Fruit fly (Drosophila melanogaster) whole organism, embryonic: Measurements from ENCODE around the gene mRF1.

Experiments
- Atf3 ChIP-seq: fragments of 200-800 bp; sonication (Bioruptor generic); optimal IDR thresholded peaks from 3 replicates; lab custom pipeline; 2016; ENCODE audit warnings: missing biosample characterization, missing genetic modification characterization
- B-H2 ChIP-seq: fragments of 200-800 bp; sonication (Bioruptor generic); optimal IDR thresholded peaks from 2 replicates; lab custom pipeline; 2018; ENCODE audit warnings: missing biosample characterization, mild to moderate bottlenecking, missing genetic modification characterization
- Bdp1 ChIP-seq: fragments of 200-800 bp; sonication (Bioruptor generic); optimal IDR thresholded peaks from 3 replicates; lab custom pipeline; 2016; ENCODE audit warnings: missing biosample characterization, missing genetic modification characterization
- CG10366 ChIP-seq: fragments of 200-800 bp; sonication (Bioruptor generic); IDR thresholded peaks from 2 replicates; pipeline ENCODE4 v1.3.6; 2022; ENCODE audit warnings: missing biosample characterization, missing genetic modification characterization
- CG10959 ChIP-seq: fragments of 200-800 bp; sonication (Bioruptor generic); IDR thresholded peaks from 2 replicates; pipeline ENCODE4 v1.3.6; 2022; ENCODE audit warnings: missing biosample characterization, missing genetic modification characterization
- CG1233 ChIP-seq: fragments of 200-800 bp; sonication (Bioruptor generic); optimal IDR thresholded peaks from 4 replicates; lab custom pipeline; 2018; ENCODE audit warnings: missing biosample characterization, mild to moderate bottlenecking, missing genetic modification characterization
- CG12391 ChIP-seq: fragments of 200-800 bp; sonication (Bioruptor generic); optimal IDR thresholded peaks from 3 replicates; lab custom pipeline; 2018; ENCODE audit warnings: missing biosample characterization, mild to moderate bottlenecking, missing genetic modification characterization, moderate library complexity
- CG14014 ChIP-seq: fragments of 200-800 bp; sonication (Bioruptor generic); IDR thresholded peaks from 2 replicates; pipeline ENCODE4 v1.3.6; 2022; ENCODE audit warnings: missing biosample characterization, missing genetic modification characterization
- CG15696 ChIP-seq: fragments of 200-800 bp; sonication (Bioruptor generic); optimal IDR thresholded peaks from 2 replicates; lab custom pipeline; 2019; ENCODE audit warnings: missing biosample characterization, mild to moderate bottlenecking, missing genetic modification characterization, moderate library complexity
- CG16779 ChIP-seq: fragments of 200-800 bp; sonication (Bioruptor generic); IDR thresholded peaks from 2 replicates; pipeline ENCODE4 v1.3.6; 2022; ENCODE audit warnings: missing biosample characterization, missing genetic modification characterization
- CG18476 ChIP-seq: fragments of 200-800 bp; sonication (Bioruptor generic); optimal IDR thresholded peaks from 2 replicates; lab custom pipeline; 2016; ENCODE audit warnings: missing biosample characterization, mild to moderate bottlenecking, missing genetic modification characterization
- CG18764 ChIP-seq: fragments of 200-800 bp; sonication (Bioruptor generic); optimal IDR thresholded peaks from 3 replicates; lab custom pipeline; 2016; ENCODE audit warnings: missing biosample characterization, missing genetic modification characterization
- CG31224 ChIP-seq: fragments of 200-800 bp; sonication (Bioruptor generic); IDR thresholded peaks from 2 replicates; pipeline ENCODE4 v1.3.6; 2022; ENCODE audit warnings: missing biosample characterization, missing genetic modification characterization
- CG32532 ChIP-seq: fragments of 200-800 bp; sonication (Bioruptor generic); IDR thresholded peaks from 2 replicates; pipeline ENCODE4 v1.3.6; 2022; ENCODE audit warnings: missing biosample characterization, missing genetic modification characterization
- CG33557 ChIP-seq: fragments of 200-800 bp; sonication (Bioruptor generic); optimal IDR thresholded peaks from 2 replicates; lab custom pipeline; 2019; ENCODE audit warnings: missing biosample characterization, mild to moderate bottlenecking, missing genetic modification characterization, moderate library complexity
- CG3726 ChIP-seq: fragments of 200-800 bp; sonication (Bioruptor generic); IDR thresholded peaks from 3 replicates; pipeline ENCODE4, ENCODE4 v1.3.6; 2022; ENCODE audit warnings: missing biosample characterization, missing genetic modification characterization
- CG3847 ChIP-seq: fragments of 200-800 bp; sonication (Bioruptor generic); IDR thresholded peaks from 2 replicates; pipeline ENCODE4 v1.3.6; 2022; ENCODE audit warnings: missing biosample characterization, missing genetic modification characterization
- CG42726 ChIP-seq: fragments of 200-800 bp; sonication (Bioruptor generic); IDR thresholded peaks from 2 replicates; pipeline ENCODE4 v1.3.6; 2022; ENCODE audit warnings: missing biosample characterization, missing genetic modification characterization; ENCODE audit not compliant: partially characterized antibody
- CG6854 ChIP-seq: fragments of 200-800 bp; sonication (Bioruptor generic); optimal IDR thresholded peaks from 3 replicates; lab custom pipeline; 2017; ENCODE audit warnings: missing biosample characterization, mild to moderate bottlenecking, missing genetic modification characterization
- CG9817 ChIP-seq: fragments of 200-800 bp; sonication (Bioruptor generic); optimal IDR thresholded peaks from 2 replicates; lab custom pipeline; 2018; ENCODE audit warnings: missing biosample characterization, mild to moderate bottlenecking, missing genetic modification characterization, moderate library complexity
- CG9876 ChIP-seq: fragments of 200-800 bp; sonication (Bioruptor generic); optimal IDR thresholded peaks from 2 replicates; lab custom pipeline; 2016; ENCODE audit warnings: missing biosample characterization, missing genetic modification characterization
- CG9932 ChIP-seq: fragments of 200-800 bp; sonication (Bioruptor generic); IDR thresholded peaks from 2 replicates; pipeline ENCODE4 v1.3.6; 2022; ENCODE audit warnings: missing biosample characterization, missing genetic modification characterization
- Ets65A ChIP-seq: fragments of 200-800 bp; sonication (Bioruptor generic); peaks from one replicate; lab custom pipeline; 2016; ENCODE audit warnings: missing biosample characterization, missing genetic modification characterization
- Fer1 ChIP-seq: fragments of 200-800 bp; sonication (Bioruptor generic); optimal IDR thresholded peaks from 2 replicates; lab custom pipeline; 2017; ENCODE audit warnings: missing biosample characterization, mild to moderate bottlenecking, missing genetic modification characterization
- HLH4C ChIP-seq: fragments of 200-800 bp; sonication (Bioruptor generic); IDR thresholded peaks from 3 replicates; pipeline ENCODE4 v1.3.6; 2022; ENCODE audit warnings: missing biosample characterization, missing genetic modification characterization; ENCODE audit not compliant: partially characterized antibody
- MBD-R2 ChIP-seq: fragments of 200-800 bp; sonication (Bioruptor generic); IDR thresholded peaks from 2 replicates; pipeline ENCODE4 v1.3.6; 2022; ENCODE audit warnings: missing biosample characterization, missing genetic modification characterization
- Med ChIP-seq: fragments of 200-800 bp; sonication (Bioruptor generic); peaks from one replicate; lab custom pipeline; 2016; ENCODE audit warnings: missing biosample characterization, missing genetic modification characterization, mild to moderate bottlenecking, inconsistent platforms, moderate library complexity
- NK7.1 ChIP-seq: fragments of 200-800 bp; sonication (Bioruptor generic); optimal IDR thresholded peaks from 3 replicates; lab custom pipeline; 2016; ENCODE audit warnings: missing biosample characterization, missing genetic modification characterization
- Pdp1 ChIP-seq, 2 experiments: fragments of 200-800 bp; sonication (Bioruptor generic); optimal IDR thresholded peaks; 3 replicates each; lab custom pipeline; 2016; ENCODE audit warnings: missing biosample characterization in 2 of 2, missing genetic modification characterization in 2 of 2, mild to moderate bottlenecking in 1 of 2, moderate library complexity in 1 of 2
- Rfx ChIP-seq: fragments of 200-800 bp; sonication (Bioruptor generic); IDR thresholded peaks from 2 replicates; pipeline ENCODE4 v1.3.6; 2022; ENCODE audit warnings: missing biosample characterization, missing genetic modification characterization
- Ssrp ChIP-seq: fragments of 200-800 bp; sonication (Bioruptor generic); optimal IDR thresholded peaks from 2 replicates; lab custom pipeline; 2018; ENCODE audit warnings: missing biosample characterization, mild to moderate bottlenecking, missing genetic modification characterization, moderate library complexity
- ase ChIP-seq: fragments of 200-800 bp; sonication (Bioruptor generic); IDR thresholded peaks from 3 replicates; pipeline ENCODE4 v1.3.6; 2022; ENCODE audit warnings: missing biosample characterization, missing genetic modification characterization
- ash1 ChIP-seq: fragments of 200-800 bp; sonication (Bioruptor generic); optimal IDR thresholded peaks from 2 replicates; lab custom pipeline; 2018; ENCODE audit warnings: missing biosample characterization, mild to moderate bottlenecking, missing genetic modification characterization
- btn ChIP-seq: fragments of 200-800 bp; sonication (Bioruptor generic); optimal IDR thresholded peaks from 2 replicates; lab custom pipeline; 2016; ENCODE audit warnings: missing biosample characterization, missing genetic modification characterization
- cas ChIP-seq: fragments of 200-800 bp; sonication (Bioruptor generic); IDR thresholded peaks from 2 replicates; pipeline ENCODE4 v1.3.6; 2022; ENCODE audit warnings: missing biosample characterization, missing genetic modification characterization
- cwo ChIP-seq: fragments of 200-800 bp; sonication (Bioruptor generic); optimal IDR thresholded peaks from 3 replicates; lab custom pipeline; 2017; ENCODE audit warnings: missing biosample characterization, missing genetic modification characterization, mild to moderate bottlenecking, moderate library complexity, missing genetic modification reagents
- ewg ChIP-seq: fragments of 200-800 bp; sonication (Bioruptor generic); optimal IDR thresholded peaks from 3 replicates; lab custom pipeline; 2017; ENCODE audit warnings: mild to moderate bottlenecking, missing biosample characterization, missing genetic modification reagents, missing genetic modification characterization
- eyg ChIP-seq: fragments of 200-800 bp; sonication (Bioruptor generic); optimal IDR thresholded peaks from 3 replicates; lab custom pipeline; 2016; ENCODE audit warnings: missing biosample characterization, missing genetic modification characterization
- fd64A ChIP-seq: fragments of 200-800 bp; sonication (Bioruptor generic); optimal IDR thresholded peaks from 3 replicates; lab custom pipeline; 2018; ENCODE audit warnings: missing biosample characterization, mild to moderate bottlenecking, missing genetic modification characterization
- inv ChIP-seq: fragments of 200-800 bp; sonication (Bioruptor generic); IDR thresholded peaks from 2 replicates; pipeline ENCODE4 v1.3.6; 2022; ENCODE audit warnings: missing biosample characterization, missing genetic modification characterization; ENCODE audit not compliant: partially characterized antibody
- mld ChIP-seq: fragments of 200-800 bp; sonication (Bioruptor generic); IDR thresholded peaks from 3 replicates; pipeline ENCODE4 v1.3.6; 2022; ENCODE audit warnings: missing biosample characterization, missing genetic modification characterization; ENCODE audit not compliant: partially characterized antibody
- nerfin-1 ChIP-seq: fragments of 200-800 bp; sonication (Bioruptor generic); optimal IDR thresholded peaks from 3 replicates; lab custom pipeline; 2019; ENCODE audit warnings: missing biosample characterization, mild to moderate bottlenecking, missing genetic modification characterization, moderate library complexity
- onecut ChIP-seq: fragments of 200-800 bp; sonication (Bioruptor generic); IDR thresholded peaks from 2 replicates; pipeline ENCODE4 v1.3.6; 2022; ENCODE audit warnings: missing biosample characterization, missing genetic modification characterization
- pb ChIP-seq: fragments of 200-800 bp; sonication (Bioruptor generic); optimal IDR thresholded peaks from 3 replicates; lab custom pipeline; 2016; ENCODE audit warnings: missing biosample characterization, missing genetic modification characterization
- peb ChIP-seq: fragments of 200-800 bp; sonication (Bioruptor generic); IDR thresholded peaks from 2 replicates; pipeline ENCODE4 v1.3.6; 2022; ENCODE audit warnings: missing biosample characterization, missing genetic modification characterization
- toy ChIP-seq: fragments of 200-800 bp; sonication (Bioruptor generic); IDR thresholded peaks from 2 replicates; pipeline ENCODE4 v1.3.6; 2022; ENCODE audit warnings: missing biosample characterization, missing genetic modification characterization
- trh ChIP-seq: fragments of 200-800 bp; sonication (Bioruptor generic); optimal IDR thresholded peaks from 2 replicates; lab custom pipeline; 2016; ENCODE audit warnings: missing biosample characterization, missing genetic modification characterization

The mRF1 gene

DNA sequence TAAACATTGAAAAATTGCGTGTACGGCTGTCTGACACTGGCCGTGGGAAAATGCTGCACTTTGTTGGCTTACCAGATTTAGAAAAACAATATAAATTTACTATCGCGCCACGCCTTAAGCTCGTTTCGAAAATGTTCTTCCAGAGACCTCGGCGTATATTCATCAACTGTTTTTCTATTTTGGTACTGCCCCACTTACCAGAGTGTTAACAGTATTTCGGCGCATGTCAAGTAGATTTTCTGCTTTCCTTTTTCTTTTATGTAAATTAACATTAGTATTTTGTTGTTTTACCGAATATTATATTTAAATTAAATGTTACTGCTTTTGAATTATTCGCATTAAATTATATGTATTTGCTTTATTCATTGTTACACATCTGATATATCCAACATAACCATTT lies 4.8 kb upstream of the mRF1 start, which contains the start of gene kek4:
kek4 (minus strand) TSS at position 341 of the 400 bp plus-strand sequence.
- TF ChIP-seq Bdp1 (GFP tag; lab: Kevin White, UChicago) (no peak), ewg (GFP tag; lab: Kevin White, UChicago) (peak; percentile 69)

DNA sequence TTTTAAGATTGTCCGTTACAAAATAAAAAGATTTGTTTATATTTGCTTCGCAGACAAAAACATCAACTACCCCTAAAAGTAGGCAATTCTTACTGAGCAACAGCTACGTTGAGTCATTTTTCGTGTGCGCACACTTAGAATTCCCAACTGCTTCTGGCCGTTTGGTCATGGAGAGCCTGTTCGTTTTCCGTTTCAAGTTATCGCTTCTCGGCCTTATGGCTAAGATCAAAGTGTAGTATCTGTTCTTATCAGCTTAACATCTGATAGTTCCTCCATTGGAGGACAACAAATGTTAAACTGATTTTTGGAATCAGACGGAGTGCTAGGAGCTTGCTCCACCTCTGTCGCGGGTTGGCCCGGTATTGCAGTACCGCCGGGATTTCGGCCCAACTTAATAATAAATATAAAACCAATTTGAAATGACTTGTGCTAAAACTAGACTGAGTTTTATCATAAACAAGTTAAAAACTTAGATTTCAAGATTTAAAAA lies 4.1 kb upstream of the mRF1 start:
- TF ChIP-seq CG6854 (GFP tag; lab: Kevin White, UChicago) (peak; percentile 31), eyg (GFP tag; lab: Kevin White, UChicago) (peak; percentile 55), Ets65A (peak; percentile 93), CG16779 (peak; percentile 51; the same call in 1 of the 2 replicates), CG12391 (peak; percentile 33), CG10366 (GFP tag; lab: Robert Waterston, UW) (peak; percentile 44; the same call in 1 of the 2 replicates), CG42726 (GFP tag; lab: Robert Waterston, UW) (peak; percentile 80), B-H2 (GFP tag; lab: Kevin White, UChicago) (peak; percentile 39), onecut (GFP tag; lab: Robert Waterston, UW) (peak; percentile 50; the same call in 1 of the 2 replicates), cwo (GFP tag; lab: Kevin White, UChicago) (peak; percentile 52), CG18764 (peak; percentile 32), CG9932 (GFP tag; lab: Robert Waterston, UW) (peak; percentile 59; the same call in 1 of the 2 replicates), CG10959 (GFP tag; lab: Robert Waterston, UW) (peak; percentile 75), Ssrp (tag; lab: Kevin White, UChicago) (peak; percentile 2), pb (GFP tag; lab: Kevin White, UChicago) (peak; percentile 42), nerfin-1 (tag; lab: Kevin White, UChicago) (peak; percentile 28), btn (GFP tag; lab: Kevin White, UChicago) (peak; percentile 52), Rfx (GFP tag; lab: Robert Waterston, UW) (peak; percentile 56; the same call in 1 of the 2 replicates), Pdp1 (GFP tag; optimal IDR thresholded peaks at IDR 0.05; lab: Kevin White, UChicago) (peak; percentile 50 to 60), CG3847 (GFP tag; lab: Robert Waterston, UW) (0 out of 2 replicates have a peak, but pooled peaks have one; percentile 13), Med (GFP tag; lab: Kevin White, UChicago) (peak; percentile 97), HLH4C (peak; percentile 25; the same call in 1 of the 3 replicates), CG1233 (GFP tag; lab: Kevin White, UChicago) (peak; percentile 67), Atf3 (peak; percentile 21), MBD-R2 (GFP tag; lab: Robert Waterston, UW) (peak; percentile 34; the same call in 1 of the 2 replicates), toy (0 out of 2 replicates have a peak, but pooled peaks have one; percentile 34), Fer1 (GFP tag; lab: Kevin White, UChicago) (peak; percentile 10), mld (GFP tag; lab: Robert Waterston, UW) (peak; percentile 69; the same call in 2 of the 3 replicates), CG18476 (peak; percentile 69), CG33557 (peak; percentile 16), ase (GFP tag; lab: Robert Waterston, UW) (0 out of 3 replicates have a peak, but pooled peaks have one; percentile 43), CG32532 (GFP tag; lab: Robert Waterston, UW) (peak; percentile 72), trh (GFP tag; lab: Kevin White, UChicago) (peak; percentile 8), CG9817 (tag; lab: Kevin White, UChicago) (peak; percentile 26), CG9876 (GFP tag; lab: Kevin White, UChicago) (peak; percentile 23), fd64A (GFP tag; lab: Kevin White, UChicago) (peak; percentile 35), ash1 (GFP tag; lab: Kevin White, UChicago) (peak; percentile 23), CG3726 (GFP tag; lab: Robert Waterston, UW) (peak; percentile 46; the same call in 1 of the 3 replicates), CG15696 (tag; lab: Kevin White, UChicago) (peak; percentile 73), CG31224 (GFP tag; lab: Robert Waterston, UW) (peak; percentile 33; the same call in 1 of the 2 replicates), inv (peak; percentile 33; the same call in 1 of the 2 replicates), cas (GFP tag; lab: Robert Waterston, UW) (peak; percentile 68), NK7.1 (peak; percentile 3), peb (GFP tag; lab: Robert Waterston, UW) (peak; percentile 58; the same call in 1 of the 2 replicates), CG14014 (peak; percentile 41; the same call in 1 of the 2 replicates)
